Fruit fly (Drosophila melanogaster): Measurements from ENCODE around the gene js.

The js gene

DNA sequence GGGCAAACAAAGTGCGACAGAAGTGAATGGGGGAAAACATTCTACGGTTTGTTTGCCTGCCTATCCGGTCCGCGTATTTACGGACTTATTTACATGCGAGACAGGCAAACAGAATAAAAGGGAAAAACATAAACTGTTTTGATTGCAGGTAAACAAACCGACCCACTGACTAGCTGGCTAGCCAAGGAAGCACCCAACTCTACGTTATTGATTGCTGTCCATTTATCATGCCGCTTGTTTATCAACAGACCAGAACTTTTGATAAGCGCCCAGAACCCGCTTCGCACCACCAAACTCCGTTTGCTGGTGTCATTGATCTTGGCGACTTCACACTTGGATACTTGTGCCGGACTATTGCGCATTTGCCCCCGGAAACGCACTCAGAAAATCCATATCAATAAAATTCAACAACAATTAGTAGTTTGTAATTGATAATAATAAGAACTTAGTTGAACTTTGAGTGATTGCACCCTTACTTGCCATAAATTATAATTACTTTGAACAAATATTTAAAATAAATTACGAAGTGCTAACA, 36.2 kb downstream of the js start (continued):
- TF ChIP-seq ind (GFP tag; optimal IDR thresholded peaks at IDR 0.05) (no peak), pb (GFP tag; optimal IDR thresholded peaks at IDR 0.05) (peak; percentile 15), wdn (GFP tag; IDR thresholded peaks at IDR 0.05) (peak; percentile 45; the same call in 1 of the 2 replicates), CG13424 (tag; optimal IDR thresholded peaks at IDR 0.05) (peak; percentile 45), pan (optimal IDR thresholded peaks at IDR 0.05) (no peak), pan (GFP tag; optimal IDR thresholded peaks at IDR 0.05 in 1 of 2, IDR thresholded peaks at IDR 0.05 in 1 of 2) (peak in 1 of 2 experiments; percentile 38), CG7786 (GFP tag; optimal IDR thresholded peaks at IDR 0.05) (peak; percentile 54), oc (tag; optimal IDR thresholded peaks at IDR 0.05) (peak; percentile 25), CG17359 (tag; optimal IDR thresholded peaks at IDR 0.05) (peak; percentile 33), BEAF-32 (GFP tag; optimal IDR thresholded peaks at IDR 0.05) (no peak), CG4730 (GFP tag; IDR thresholded peaks at IDR 0.05) (peak; percentile 30; the same call in 1 of the 2 replicates), stc (GFP tag; IDR thresholded peaks at IDR 0.05) (peak; percentile 49; the same call in 1 of the 2 replicates), tin (GFP tag; optimal IDR thresholded peaks at IDR 0.05) (no peak), bigmax (GFP tag; optimal IDR thresholded peaks at IDR 0.05) (no peak), Gug (GFP tag; IDR thresholded peaks at IDR 0.05) (no peak), otp (GFP tag; IDR thresholded peaks at IDR 0.05) (peak; percentile 80), Mad (GFP tag; optimal IDR thresholded peaks at IDR 0.05) (peak; percentile 33), pfk (GFP tag; optimal IDR thresholded peaks at IDR 0.05) (peak; percentile 13), Xrp1 (GFP tag; IDR thresholded peaks at IDR 0.05) (peak; percentile 87), sob (GFP tag; IDR thresholded peaks at IDR 0.05) (peak; percentile 72), CG4424 (GFP tag; optimal IDR thresholded peaks at IDR 0.05) (peak; percentile 28), E2f1 (GFP tag; IDR thresholded peaks at IDR 0.05) (peak; percentile 55; the same call in 1 of the 2 replicates), CG4617 (GFP tag; optimal IDR thresholded peaks at IDR 0.05; ENCODE audit: borderline replicate concordance) (peak; percentile 0), nerfin-1 (tag; optimal IDR thresholded peaks at IDR 0.05) (peak; percentile 67), CG12744 (GFP tag; optimal IDR thresholded peaks at IDR 0.05) (peak; percentile 50), Doc2 (GFP tag; IDR thresholded peaks at IDR 0.05) (no peak), bsh (GFP tag; optimal IDR thresholded peaks at IDR 0.05) (peak in 1 of 2 experiments; percentile 83), Sox100B (GFP tag; optimal IDR thresholded peaks at IDR 0.05) (peak; percentile 35), psq (GFP tag; optimal IDR thresholded peaks at IDR 0.05) (peak; percentile 30), CG12219 (GFP tag; optimal IDR thresholded peaks at IDR 0.05) (peak; percentile 74), CHES-1-like (GFP tag; optimal IDR thresholded peaks at IDR 0.05) (peak; percentile 74), D (optimal IDR thresholded peaks at IDR 0.05) (no peak), D (GFP tag; optimal IDR thresholded peaks at IDR 0.05) (peak; percentile 55), CG34224 (GFP tag; IDR thresholded peaks at IDR 0.05; ENCODE audit: partially characterized antibody) (no peak), rib (GFP tag; IDR thresholded peaks at IDR 0.05) (peak; percentile 68; the same call in 1 of the 2 replicates), CG17328 (GFP tag; IDR thresholded peaks at IDR 0.05) (peak; percentile 34; the same call in 1 of the 2 replicates), E2f2 (GFP tag; IDR thresholded peaks at IDR 0.05) (peak; percentile 58; the same call in 1 of the 2 replicates), Camta (GFP tag; optimal IDR thresholded peaks at IDR 0.05) (peak; percentile 70), pros (GFP tag; optimal IDR thresholded peaks at IDR 0.05) (no peak), GATAe (GFP tag; conservative IDR thresholded peaks at IDR 0.05) (0 out of 2 replicates have a peak, but pooled peaks have one; percentile 8), CG6654 (GFP tag; optimal IDR thresholded peaks at IDR 0.05) (no peak), gcm (GFP tag; optimal IDR thresholded peaks at IDR 0.05) (peak; percentile 41), Bdp1 (GFP tag; optimal IDR thresholded peaks at IDR 0.05) (peak; percentile 78), CG9215 (GFP tag; IDR thresholded peaks at IDR 0.05) (no peak), CG7987 (GFP tag; optimal IDR thresholded peaks at IDR 0.05) (peak; percentile 48), Aef1 (GFP tag; IDR thresholded peaks at IDR 0.05) (no peak), CG11085 (GFP tag; IDR thresholded peaks at IDR 0.05) (no peak; the same call in 1 of the 2 replicates), Deaf1 (tag; optimal IDR thresholded peaks at IDR 0.05) (no peak), CG4820 (GFP tag; optimal IDR thresholded peaks at IDR 0.05) (no peak), CG42726 (GFP tag; IDR thresholded peaks at IDR 0.05; ENCODE audit: partially characterized antibody) (no peak), CG15479 (GFP tag; optimal IDR thresholded peaks at IDR 0.05) (no peak)
